Fruit fly (Drosophila melanogaster): Measurements from ENCODE around the gene CG32074.
A peak's percentile ranks its signal among the peaks of the same experiment; 100 is the strongest.

dm6 chr3L:11096195-11096908 lies 35.8 kb downstream of the CG32074 start, which contains the start of the genes CG46439, Iyd and CG33947:
- TF ChIP-seq CG10348 (GFP tag; IDR thresholded peaks at IDR 0.05), result no peak
- peak; percentile 94 for TF ChIP-seq CG12605 (GFP tag; IDR thresholded peaks at IDR 0.05)
- peak; percentile 61 for TF ChIP-seq CG15710 (tag; optimal IDR thresholded peaks at IDR 0.05)
- TF ChIP-seq rn (GFP tag; IDR thresholded peaks at IDR 0.05), result 0 out of 2 replicates have a peak, but pooled peaks have one; percentile 6
- TF ChIP-seq gl (tag; optimal IDR thresholded peaks at IDR 0.05), result peak; percentile 93
- TF ChIP-seq CG14655 (GFP tag; optimal IDR thresholded peaks at IDR 0.05), result peak; percentile 74
- peak; percentile 88 for TF ChIP-seq Pif1A (GFP tag; optimal IDR thresholded peaks at IDR 0.05)

All from whole organism, pupa.